Fruit fly (Drosophila melanogaster) whole organism, prepupa: ENCODE results near the gene Apt1.

Experiments
- Blimp-1 ChIP-seq: fragments of 200-800 bp; sonication (Bioruptor generic); optimal IDR thresholded peaks from 3 replicates; lab custom pipeline; 2017; ENCODE audit warnings: missing biosample characterization, missing genetic modification characterization, mild to moderate bottlenecking, moderate library complexity, missing genetic modification reagents
- CG10631 ChIP-seq: fragments of 200-800 bp; sonication (Bioruptor generic); optimal IDR thresholded peaks from 2 replicates; lab custom pipeline; 2016; ENCODE audit warnings: missing biosample characterization, missing genetic modification characterization
- CG11762 ChIP-seq: fragments of 200-800 bp; sonication (Bioruptor generic); optimal IDR thresholded peaks from 3 replicates; lab custom pipeline; 2016; ENCODE audit warnings: missing biosample characterization, missing genetic modification characterization; ENCODE audit not compliant: insufficient read depth
- CG11902 ChIP-seq: fragments of 200-800 bp; sonication (Bioruptor generic); optimal IDR thresholded peaks from 3 replicates; lab custom pipeline; 2016; ENCODE audit warnings: missing biosample characterization, missing genetic modification characterization
- CG15336 ChIP-seq: fragments of 200-800 bp; sonication (Bioruptor generic); IDR thresholded peaks from 2 replicates; pipeline ENCODE4 v1.3.6; 2022; ENCODE audit warnings: missing biosample characterization, missing genetic modification characterization
- CG34406 ChIP-seq: fragments of 200-800 bp; sonication (Bioruptor generic); optimal IDR thresholded peaks from 3 replicates; lab custom pipeline; 2016; ENCODE audit warnings: missing biosample characterization, missing genetic modification characterization
- CG3919 ChIP-seq: fragments of 200-800 bp; sonication (Bioruptor generic); optimal IDR thresholded peaks from 3 replicates; lab custom pipeline; 2016; ENCODE audit warnings: missing biosample characterization, missing genetic modification characterization
- CG4318 ChIP-seq: fragments of 200-800 bp; sonication (Bioruptor generic); optimal IDR thresholded peaks from 3 replicates; lab custom pipeline; 2017; ENCODE audit warnings: missing biosample characterization, mild to moderate bottlenecking, missing genetic modification characterization
- CG6163 ChIP-seq: fragments of 200-800 bp; sonication (Bioruptor generic); IDR thresholded peaks from 3 replicates; pipeline ENCODE4 v1.3.6; 2022; ENCODE audit warnings: missing biosample characterization, missing genetic modification characterization
- CG6276 ChIP-seq: fragments of 200-800 bp; sonication (Bioruptor generic); optimal IDR thresholded peaks from 2 replicates; lab custom pipeline; 2017; ENCODE audit warnings: missing biosample characterization, mild to moderate bottlenecking, missing genetic modification characterization
- CG6792 ChIP-seq: fragments of 200-800 bp; sonication (Bioruptor generic); optimal IDR thresholded peaks from 3 replicates; lab custom pipeline; 2016; ENCODE audit warnings: missing biosample characterization, missing genetic modification characterization
- CG6808 ChIP-seq: fragments of 200-800 bp; sonication (Bioruptor generic); optimal IDR thresholded peaks from 3 replicates; lab custom pipeline; 2017; ENCODE audit warnings: missing biosample characterization, missing genetic modification characterization, mild to moderate bottlenecking, moderate library complexity, missing genetic modification reagents
- CG6854 ChIP-seq: fragments of 200-800 bp; sonication (Bioruptor generic); optimal IDR thresholded peaks from 2 replicates; lab custom pipeline; 2017; ENCODE audit warnings: missing biosample characterization, mild to moderate bottlenecking, missing genetic modification characterization
- CG7368 ChIP-seq: fragments of 200-800 bp; sonication (Bioruptor generic); optimal IDR thresholded peaks from 3 replicates; lab custom pipeline; 2016; ENCODE audit warnings: missing biosample characterization, missing genetic modification characterization
- CG8119 ChIP-seq: fragments of 200-800 bp; sonication (Bioruptor generic); IDR thresholded peaks from 3 replicates; pipeline ENCODE4 v1.3.6; 2022; ENCODE audit warnings: missing biosample characterization, missing genetic modification characterization
- CG8632 ChIP-seq: fragments of 200-800 bp; sonication (Bioruptor generic); optimal IDR thresholded peaks from 3 replicates; lab custom pipeline; 2016; ENCODE audit warnings: missing biosample characterization, missing genetic modification characterization
- Eip75B ChIP-seq: fragments of 200-800 bp; sonication (Bioruptor generic); optimal IDR thresholded peaks from 3 replicates; lab custom pipeline; 2016; ENCODE audit warnings: missing biosample characterization, missing genetic modification characterization
- Eip78C ChIP-seq: fragments of 200-800 bp; sonication (Bioruptor generic); peaks from one replicate; lab custom pipeline; 2016; ENCODE audit warnings: missing biosample characterization, missing genetic modification characterization
- Eip93F ChIP-seq: fragments of 200-800 bp; sonication (Bioruptor generic); optimal IDR thresholded peaks from 2 replicates; lab custom pipeline; 2016; ENCODE audit warnings: missing biosample characterization, mild to moderate bottlenecking, missing genetic modification characterization
- Gug ChIP-seq: fragments of 200-800 bp; sonication (Bioruptor generic); IDR thresholded peaks from 2 replicates; pipeline ENCODE4 v1.3.6; 2022; ENCODE audit warnings: missing biosample characterization, missing genetic modification characterization
- Hr39 ChIP-seq: fragments of 200-800 bp; sonication (Bioruptor generic); optimal IDR thresholded peaks from 2 replicates; lab custom pipeline; 2016; ENCODE audit warnings: missing biosample characterization, missing genetic modification characterization
- Hr4 ChIP-seq: fragments of 200-800 bp; sonication (Bioruptor generic); optimal IDR thresholded peaks from 3 replicates; lab custom pipeline; 2016; ENCODE audit warnings: missing biosample characterization, missing genetic modification characterization
- Met ChIP-seq: fragments of 200-800 bp; sonication (Bioruptor generic); optimal IDR thresholded peaks from 3 replicates; lab custom pipeline; 2016; ENCODE audit warnings: missing biosample characterization, missing genetic modification characterization
- OdsH ChIP-seq: fragments of 200-800 bp; sonication (Bioruptor generic); optimal IDR thresholded peaks from 3 replicates; lab custom pipeline; 2016; ENCODE audit warnings: missing biosample characterization, missing genetic modification characterization
- Smox ChIP-seq: fragments of 200-800 bp; sonication (Bioruptor generic); optimal IDR thresholded peaks from 3 replicates; lab custom pipeline; 2016; ENCODE audit warnings: missing biosample characterization, missing genetic modification characterization
- Sox102F ChIP-seq: fragments of 200-800 bp; sonication (Bioruptor generic); optimal IDR thresholded peaks from 2 replicates; lab custom pipeline; 2016; ENCODE audit warnings: missing biosample characterization, mild to moderate bottlenecking, missing genetic modification characterization
- Sox14 ChIP-seq: fragments of 200-800 bp; sonication (Bioruptor generic); optimal IDR thresholded peaks from 3 replicates; lab custom pipeline; 2016; ENCODE audit warnings: missing biosample characterization, missing genetic modification characterization
- Sox15 ChIP-seq: fragments of 200-800 bp; sonication (Bioruptor generic); optimal IDR thresholded peaks from 3 replicates; lab custom pipeline; 2016; ENCODE audit warnings: missing biosample characterization, missing genetic modification characterization
- acj6 ChIP-seq: fragments of 200-800 bp; sonication (Bioruptor generic); optimal IDR thresholded peaks from 3 replicates; lab custom pipeline; 2016; ENCODE audit warnings: missing biosample characterization, missing genetic modification characterization
- cyc ChIP-seq: fragments of 200-800 bp; sonication (Bioruptor generic); optimal IDR thresholded peaks from 3 replicates; lab custom pipeline; 2016; ENCODE audit warnings: missing biosample characterization, missing genetic modification characterization
- dsx ChIP-seq: fragments of 200-800 bp; optimal IDR thresholded peaks from 3 replicates; lab custom pipeline; 2019; ENCODE audit warnings: missing biosample characterization, mild to moderate bottlenecking, missing genetic modification characterization, moderate library complexity; ENCODE audit not compliant: poor library complexity, severe bottlenecking
- eg ChIP-seq: fragments of 200-800 bp; sonication (Bioruptor generic); IDR thresholded peaks from 3 replicates; pipeline ENCODE4 v1.3.6; 2022; ENCODE audit warnings: missing biosample characterization, missing genetic modification characterization
- fd59A ChIP-seq: fragments of 200-800 bp; sonication (Bioruptor generic); optimal IDR thresholded peaks from 2 replicates; lab custom pipeline; 2017; ENCODE audit warnings: missing biosample characterization, mild to moderate bottlenecking, missing genetic modification characterization, missing genetic modification reagents
- fd85E ChIP-seq: fragments of 200-800 bp; sonication (Bioruptor generic); optimal IDR thresholded peaks from 3 replicates; lab custom pipeline; 2016; ENCODE audit warnings: missing biosample characterization, missing genetic modification characterization
- lz ChIP-seq: fragments of 200-800 bp; sonication (Bioruptor generic); optimal IDR thresholded peaks from 3 replicates; lab custom pipeline; 2016; ENCODE audit warnings: missing biosample characterization, missing genetic modification characterization
- net ChIP-seq: fragments of 200-800 bp; sonication (Bioruptor generic); optimal IDR thresholded peaks from 3 replicates; lab custom pipeline; 2016; ENCODE audit warnings: missing biosample characterization, missing genetic modification characterization
- pdm3 ChIP-seq: fragments of 200-800 bp; sonication (Bioruptor generic); optimal IDR thresholded peaks from 3 replicates; lab custom pipeline; 2016; ENCODE audit warnings: missing biosample characterization, missing genetic modification characterization
- spab ChIP-seq: fragments of 200-800 bp; sonication (Bioruptor generic); optimal IDR thresholded peaks from 2 replicates; lab custom pipeline; 2017; ENCODE audit warnings: missing biosample characterization, mild to moderate bottlenecking, missing genetic modification characterization, missing genetic modification reagents
- ss ChIP-seq, 2 experiments: fragments of 200-800 bp; sonication (Bioruptor generic); optimal IDR thresholded peaks; 2 replicates in 1 of 2; 3 replicates in 1 of 2; lab custom pipeline; 2017 to 2018; ENCODE audit warnings: mild to moderate bottlenecking in 2 of 2, missing biosample characterization in 2 of 2, missing genetic modification characterization in 2 of 2, moderate library complexity in 1 of 2
- topi ChIP-seq: fragments of 200-800 bp; sonication (Bioruptor generic); optimal IDR thresholded peaks from 3 replicates; lab custom pipeline; 2016; ENCODE audit warnings: missing biosample characterization, missing genetic modification characterization

The Apt1 gene

DNA sequence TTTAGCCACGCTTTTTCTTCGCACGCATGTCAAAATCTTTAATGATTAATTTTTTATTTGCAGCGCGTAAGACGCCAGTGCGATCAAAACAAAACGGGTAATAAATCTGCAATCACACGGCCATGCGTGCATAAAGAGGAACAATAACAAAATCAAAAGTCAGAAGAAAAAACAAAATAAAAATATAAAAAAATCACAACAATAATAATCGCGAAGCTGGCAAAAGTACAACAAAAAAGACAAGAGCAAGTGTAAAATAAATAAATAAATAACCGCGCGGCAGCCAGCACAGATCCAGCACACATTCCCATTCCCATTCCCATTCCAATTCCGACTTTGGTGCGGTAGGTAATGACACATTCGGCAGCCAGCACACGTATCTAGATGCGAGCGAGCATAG lies 6.7 kb downstream of the Apt1 start (continued):
- TF ChIP-seq CG6276 (GFP tag; lab: Kevin White, UChicago): peak; percentile 84
- peak; percentile 69 for TF ChIP-seq Eip78C
- no peak for TF ChIP-seq OdsH (GFP tag; lab: Kevin White, UChicago)
- no peak for TF ChIP-seq pdm3 (GFP tag; lab: Kevin White, UChicago)
- peak; percentile 78 for TF ChIP-seq CG6808 (GFP tag; lab: Kevin White, UChicago)
- peak; percentile 36 for TF ChIP-seq Eip75B (GFP tag; lab: Kevin White, UChicago)
- TF ChIP-seq Sox102F (GFP tag; lab: Kevin White, UChicago): no peak
- TF ChIP-seq Sox15: no peak
- TF ChIP-seq CG6792 (GFP tag; lab: Kevin White, UChicago): no peak
- TF ChIP-seq dsx (GFP tag; lab: Kevin White, UChicago): peak; percentile 62
- TF ChIP-seq CG7368 (GFP tag; lab: Kevin White, UChicago): no peak
- TF ChIP-seq ss (GFP tag; optimal IDR thresholded peaks at IDR 0.05; lab: Kevin White, UChicago): peak; percentile 75 to 77
- peak; percentile 58 for TF ChIP-seq spab
- peak; percentile 13 for TF ChIP-seq CG3919 (GFP tag; lab: Kevin White, UChicago)
- TF ChIP-seq CG6854 (GFP tag; lab: Kevin White, UChicago): no peak
- TF ChIP-seq fd59A (GFP tag; lab: Kevin White, UChicago): peak; percentile 2
- TF ChIP-seq lz (GFP tag; lab: Kevin White, UChicago): no peak
- TF ChIP-seq Hr4 (GFP tag; lab: Kevin White, UChicago): peak; percentile 29
- TF ChIP-seq cyc (GFP tag; lab: Kevin White, UChicago): no peak
- TF ChIP-seq CG11762 (GFP tag; lab: Kevin White, UChicago): no peak
- peak; percentile 50 for TF ChIP-seq net (GFP tag; lab: Kevin White, UChicago)
- TF ChIP-seq, all 60 proteins: peak for 28

DNA sequence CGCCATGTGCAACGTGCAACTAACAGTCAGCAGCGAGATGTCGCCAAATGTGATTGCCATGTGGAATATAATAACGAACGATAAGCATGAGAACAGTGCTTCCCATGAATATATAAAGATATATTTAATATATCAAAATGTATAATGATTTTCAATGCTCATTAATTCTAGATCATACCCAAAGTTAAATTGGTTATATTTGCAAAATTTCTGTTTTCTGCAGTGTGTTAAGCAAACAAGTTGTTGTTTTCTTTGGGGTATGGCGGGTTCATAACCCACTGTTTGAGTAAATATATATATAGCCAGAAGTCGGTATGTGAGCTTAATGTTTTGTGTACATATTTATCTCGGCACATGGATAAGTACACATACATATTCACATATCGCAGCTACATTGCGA lies 9.0 kb downstream of the Apt1 start:
- TF ChIP-seq Hr39 (GFP tag; lab: Kevin White, UChicago) (no peak), dsx (GFP tag; lab: Kevin White, UChicago) (no peak), CG8119 (GFP tag; lab: Robert Waterston, UW) (peak; percentile 62), Gug (GFP tag; lab: Robert Waterston, UW) (peak; percentile 43; the same call in 1 of the 2 replicates), CG8632 (GFP tag; lab: Kevin White, UChicago) (no peak), CG7368 (GFP tag; lab: Kevin White, UChicago) (peak; percentile 10), topi (GFP tag; lab: Kevin White, UChicago) (no peak), CG6854 (GFP tag; lab: Kevin White, UChicago) (no peak), fd85E (GFP tag; lab: Kevin White, UChicago) (no peak), CG34406 (no peak), cyc (GFP tag; lab: Kevin White, UChicago) (no peak), net (GFP tag; lab: Kevin White, UChicago) (peak; percentile 1), acj6 (GFP tag; lab: Kevin White, UChicago) (peak; percentile 14), Eip93F (no peak), CG6808 (GFP tag; lab: Kevin White, UChicago) (peak; percentile 1), spab (no peak), Smox (GFP tag; lab: Kevin White, UChicago) (no peak), CG10631 (GFP tag; lab: Kevin White, UChicago) (peak; percentile 19), pdm3 (GFP tag; lab: Kevin White, UChicago) (no peak), CG4318 (GFP tag; lab: Kevin White, UChicago) (peak; percentile 17), CG6163 (GFP tag; lab: Robert Waterston, UW) (peak; percentile 70; the same call in 2 of the 3 replicates), CG11762 (GFP tag; lab: Kevin White, UChicago) (peak; percentile 2), CG6792 (GFP tag; lab: Kevin White, UChicago) (no peak), CG3919 (GFP tag; lab: Kevin White, UChicago) (no peak), eg (GFP tag; lab: Robert Waterston, UW) (peak; percentile 66; the same call in 1 of the 3 replicates), Met (GFP tag; lab: Kevin White, UChicago) (no peak), Eip78C (no peak), CG6276 (GFP tag; lab: Kevin White, UChicago) (peak; percentile 15), lz (GFP tag; lab: Kevin White, UChicago) (no peak), CG15336 (GFP tag; lab: Robert Waterston, UW) (peak; percentile 57; the same call in 1 of the 2 replicates), CG11902 (GFP tag; lab: Kevin White, UChicago) (no peak), Blimp-1 (GFP tag; lab: Kevin White, UChicago) (no peak), Sox14 (GFP tag; lab: Kevin White, UChicago) (no peak)
